Worm (Caenorhabditis elegans) whole organism, late embryonic: Measurements from ENCODE around the gene F46G10.4.

ENCODE experiments used
- C08G9.2 ChIP-seq: sonication (generic microtip); optimal IDR thresholded peaks from 2 replicates; lab custom pipeline; 2016; ENCODE audit warnings: mild to moderate bottlenecking, missing genetic modification characterization, moderate library complexity, missing compliant biosample characterization
- C38D4.7 ChIP-seq: fragments of 200-800 bp; sonication (Bioruptor generic); optimal IDR thresholded peaks from 2 replicates; lab custom pipeline; 2018; ENCODE audit warnings: mild to moderate bottlenecking, missing genetic modification characterization, moderate library complexity, missing compliant biosample characterization
- ama-1 ChIP-seq: fragments of 150-350 bp; optimal IDR thresholded peaks from 2 replicates; lab custom pipeline; 2014
- ceh-18 ChIP-seq: sonication (generic microtip); optimal IDR thresholded peaks from 2 replicates; lab custom pipeline; 2016; ENCODE audit warnings: missing genetic modification characterization, missing compliant biosample characterization
- ceh-22 ChIP-seq: sonication (generic microtip); optimal IDR thresholded peaks from 2 replicates; lab custom pipeline; 2017; ENCODE audit warnings: missing biosample characterization, missing genetic modification characterization
- ceh-24 ChIP-seq: sonication (generic microtip); optimal IDR thresholded peaks from 2 replicates; lab custom pipeline; 2016; ENCODE audit warnings: mild to moderate bottlenecking, missing genetic modification characterization, missing compliant biosample characterization
- ceh-34 ChIP-seq: sonication (generic microtip); optimal IDR thresholded peaks from 2 replicates; lab custom pipeline; 2016; ENCODE audit warnings: mild to moderate bottlenecking, missing genetic modification characterization, missing compliant biosample characterization
- ceh-48 ChIP-seq: sonication (generic microtip); optimal IDR thresholded peaks from 2 replicates; lab custom pipeline; 2016; ENCODE audit warnings: missing genetic modification characterization, inconsistent platforms, missing compliant biosample characterization
- che-1 ChIP-seq: sonication (generic microtip); optimal IDR thresholded peaks from 2 replicates; lab custom pipeline; 2016; ENCODE audit warnings: mild to moderate bottlenecking, missing genetic modification characterization, missing compliant biosample characterization
- elt-2 ChIP-seq: sonication (generic microtip); optimal IDR thresholded peaks from 2 replicates; lab custom pipeline; 2016; ENCODE audit warnings: missing genetic modification reagents, missing genetic modification characterization, missing compliant biosample characterization
- elt-4 ChIP-seq: sonication (generic microtip); optimal IDR thresholded peaks from 2 replicates; lab custom pipeline; 2016; ENCODE audit warnings: missing genetic modification characterization, missing compliant biosample characterization
- ets-4 ChIP-seq: sonication (generic microtip); optimal IDR thresholded peaks from 2 replicates; lab custom pipeline; 2016; ENCODE audit warnings: missing genetic modification characterization, missing compliant biosample characterization
- fkh-10 ChIP-seq: fragments of 150-350 bp; optimal IDR thresholded peaks from 2 replicates; lab custom pipeline; 2014; ENCODE audit warnings: missing biosample characterization, missing genetic modification reagents, missing genetic modification characterization
- hlh-15 ChIP-seq: sonication (generic microtip); optimal IDR thresholded peaks from 2 replicates; lab custom pipeline; 2016; ENCODE audit warnings: missing genetic modification characterization, missing compliant biosample characterization
- lim-6 ChIP-seq: sonication (generic microtip); optimal IDR thresholded peaks from 2 replicates; lab custom pipeline; 2016; ENCODE audit warnings: missing genetic modification characterization, missing compliant biosample characterization
- lin-11 ChIP-seq: fragments of 200-800 bp; sonication (Bioruptor generic); optimal IDR thresholded peaks from 2 replicates; lab custom pipeline; 2018; ENCODE audit warnings: mild to moderate bottlenecking, missing genetic modification characterization, missing compliant biosample characterization
- mec-3 ChIP-seq: sonication (generic microtip); optimal IDR thresholded peaks from 2 replicates; lab custom pipeline; 2016; ENCODE audit warnings: borderline replicate concordance, missing genetic modification characterization, missing compliant biosample characterization
- nhr-11 ChIP-seq: fragments of 150-350 bp; optimal IDR thresholded peaks from 2 replicates; lab custom pipeline; 2014; ENCODE audit warnings: missing biosample characterization, missing genetic modification characterization
- nhr-232 ChIP-seq: sonication (generic microtip); optimal IDR thresholded peaks from 2 replicates; lab custom pipeline; 2016; ENCODE audit warnings: missing genetic modification characterization, missing compliant biosample characterization
- pag-3 ChIP-seq: sonication (generic microtip); optimal IDR thresholded peaks from 2 replicates; lab custom pipeline; 2016; ENCODE audit warnings: missing compliant biosample characterization, missing genetic modification characterization, borderline replicate concordance
- pat-9 ChIP-seq: fragments of 200-800 bp; sonication (Bioruptor generic); optimal IDR thresholded peaks from 2 replicates; lab custom pipeline; 2018; ENCODE audit warnings: mild to moderate bottlenecking, missing genetic modification characterization, moderate library complexity, missing compliant biosample characterization
- pax-1 ChIP-seq: fragments of 150-350 bp; optimal IDR thresholded peaks from 2 replicates; lab custom pipeline; 2014; ENCODE audit warnings: missing biosample characterization, missing genetic modification characterization
- pha-4 ChIP-seq: fragments of 150-350 bp; optimal IDR thresholded peaks from 2 replicates; lab custom pipeline; 2018; ENCODE audit warnings: missing biosample characterization, missing genetic modification reagents, missing genetic modification characterization
- pqm-1 ChIP-seq: sonication (generic microtip); optimal IDR thresholded peaks from 2 replicates; lab custom pipeline; 2016; ENCODE audit warnings: missing genetic modification characterization, missing compliant biosample characterization
- sox-2 ChIP-seq: fragments of 200-800 bp; sonication (Bioruptor generic); IDR thresholded peaks from 2 replicates; pipeline ENCODE4 v1.3.6; 2022; ENCODE audit warnings: missing genetic modification reagents, missing genetic modification characterization, missing compliant biosample characterization
- syd-9 ChIP-seq: sonication (generic microtip); optimal IDR thresholded peaks from 2 replicates; lab custom pipeline; 2016; ENCODE audit warnings: mild to moderate bottlenecking, missing genetic modification characterization, moderate library complexity, missing compliant biosample characterization
- tbx-2 ChIP-seq: sonication (generic microtip); optimal IDR thresholded peaks from 2 replicates; lab custom pipeline; 2016; ENCODE audit warnings: missing genetic modification characterization, missing compliant biosample characterization
- tbx-7 ChIP-seq: sonication (generic microtip); optimal IDR thresholded peaks from 2 replicates; lab custom pipeline; 2016; ENCODE audit warnings: missing genotype, missing genetic modification characterization, missing compliant biosample characterization
- unc-3 ChIP-seq, 2 experiments: fragments of 200-800 bp in 1 of 2; sonication (Bioruptor generic) in 1 of 2; sonication (generic microtip) in 1 of 2; conservative IDR thresholded peaks in 1 of 2; optimal IDR thresholded peaks in 1 of 2; 2 replicates each; pipeline versions ENCODE4 v1.3.6 to Lab custom; 2016 to 2022; ENCODE audit warnings: missing compliant biosample characterization in 2 of 2, missing genetic modification characterization in 2 of 2, missing genetic modification reagents in 1 of 2
- unc-86 ChIP-seq: sonication (generic microtip); optimal IDR thresholded peaks from 2 replicates; lab custom pipeline; 2016; ENCODE audit warnings: missing genetic modification characterization, missing compliant biosample characterization
- ztf-16 ChIP-seq: sonication (generic microtip); optimal IDR thresholded peaks from 2 replicates; lab custom pipeline; 2017; ENCODE audit warnings: missing genetic modification characterization, missing compliant biosample characterization

Gene F46G10.4

DNA sequence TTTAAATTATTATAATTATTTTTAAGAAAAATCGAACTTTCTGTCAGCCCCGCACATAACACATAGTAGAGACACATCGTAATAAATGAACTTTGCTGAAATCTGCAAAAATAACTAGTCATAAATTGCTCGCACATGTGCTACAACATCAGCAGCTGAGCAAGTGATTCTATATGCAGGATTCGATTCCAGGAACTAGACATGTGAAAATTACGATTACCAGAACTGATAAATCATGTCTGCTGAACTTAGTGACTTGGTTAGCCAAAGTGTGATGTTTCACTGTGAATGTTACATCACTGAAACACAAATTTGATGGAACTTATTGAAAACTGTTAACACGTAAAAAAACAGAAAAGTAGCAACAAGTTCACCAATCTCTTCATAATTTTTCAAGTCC is 13.4 kb downstream of the F46G10.4 start:
- TF ChIP-seq lin-11 (tag; lab: Kevin White, UChicago) (no peak), pat-9 (tag; lab: Kevin White, UChicago) (no peak), ceh-22 (tag; lab: Kevin White, UChicago) (no peak), lim-6 (no peak), nhr-11 (tag; lab: Kevin White, UChicago) (no peak)
- TF ChIP-seq, all 69 proteins: peak for 0

DNA sequence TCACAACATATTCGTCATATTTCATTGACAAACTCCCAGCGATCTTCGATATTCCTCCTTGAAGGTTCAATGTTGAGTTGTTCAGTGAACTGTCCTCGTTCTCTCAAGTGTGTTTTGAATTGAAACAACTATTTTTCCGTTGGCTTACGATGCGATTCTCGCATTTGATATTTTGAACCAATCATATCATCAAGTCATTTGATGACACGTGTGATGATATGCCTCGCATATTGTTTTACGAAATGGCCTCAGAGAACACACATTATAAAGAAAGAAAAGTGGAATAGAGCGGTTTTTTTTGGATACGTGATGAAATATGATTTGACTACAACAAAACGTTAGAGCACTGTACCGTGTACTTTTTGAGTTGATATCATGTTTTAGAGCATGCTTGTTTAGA is 14.6 kb downstream of the F46G10.4 start:
- TF ChIP-seq syd-9 (tag; lab: Kevin White, UChicago) (no peak), ceh-48 (tag; lab: Kevin White, UChicago) (no peak), ceh-24 (no peak)

DNA sequence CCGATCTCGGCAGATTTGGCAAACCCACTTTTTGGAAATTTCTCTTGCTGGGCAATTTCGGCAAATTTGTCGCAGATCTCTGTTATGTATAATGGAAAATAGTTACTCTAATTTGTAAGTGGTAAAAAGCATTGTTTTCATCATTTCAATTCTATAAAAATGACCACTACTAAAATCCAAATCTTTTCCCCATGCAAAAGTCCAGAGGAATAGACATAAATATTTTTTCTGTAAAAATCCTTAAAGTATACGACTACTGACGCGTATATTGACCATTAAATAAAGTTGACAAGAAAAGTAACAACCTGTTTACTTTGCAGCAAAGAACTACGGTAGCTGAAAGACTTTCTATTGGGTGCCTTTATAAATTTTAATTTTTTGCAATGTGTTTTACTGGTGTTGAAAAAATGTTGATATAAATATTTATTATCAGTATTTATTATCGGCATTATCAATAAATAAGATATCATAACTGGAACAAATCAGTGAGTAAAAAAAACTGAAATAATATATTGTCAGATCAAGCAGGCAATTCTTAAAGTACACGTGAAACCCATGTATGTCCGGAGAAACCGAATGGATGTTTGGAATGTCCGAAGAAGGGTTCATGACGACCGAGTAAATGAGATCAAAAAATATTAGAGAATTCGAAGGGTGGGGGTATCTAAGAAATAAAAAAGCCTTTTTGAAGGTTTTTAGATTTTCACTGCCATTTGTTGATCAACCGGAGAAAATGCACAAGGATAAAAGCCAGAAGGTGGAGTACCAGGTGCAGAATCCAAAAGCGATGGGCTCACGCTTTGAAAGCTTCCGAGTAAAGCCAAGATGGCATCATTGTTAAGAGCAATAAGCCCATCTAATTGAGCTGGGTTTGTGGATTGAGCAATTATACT is 15.6 kb downstream of the F46G10.4 start:
- TF ChIP-seq elt-2 (tag; lab: Kevin White, UChicago) = peak; percentile 12
- no peak for TF ChIP-seq lim-6

DNA sequence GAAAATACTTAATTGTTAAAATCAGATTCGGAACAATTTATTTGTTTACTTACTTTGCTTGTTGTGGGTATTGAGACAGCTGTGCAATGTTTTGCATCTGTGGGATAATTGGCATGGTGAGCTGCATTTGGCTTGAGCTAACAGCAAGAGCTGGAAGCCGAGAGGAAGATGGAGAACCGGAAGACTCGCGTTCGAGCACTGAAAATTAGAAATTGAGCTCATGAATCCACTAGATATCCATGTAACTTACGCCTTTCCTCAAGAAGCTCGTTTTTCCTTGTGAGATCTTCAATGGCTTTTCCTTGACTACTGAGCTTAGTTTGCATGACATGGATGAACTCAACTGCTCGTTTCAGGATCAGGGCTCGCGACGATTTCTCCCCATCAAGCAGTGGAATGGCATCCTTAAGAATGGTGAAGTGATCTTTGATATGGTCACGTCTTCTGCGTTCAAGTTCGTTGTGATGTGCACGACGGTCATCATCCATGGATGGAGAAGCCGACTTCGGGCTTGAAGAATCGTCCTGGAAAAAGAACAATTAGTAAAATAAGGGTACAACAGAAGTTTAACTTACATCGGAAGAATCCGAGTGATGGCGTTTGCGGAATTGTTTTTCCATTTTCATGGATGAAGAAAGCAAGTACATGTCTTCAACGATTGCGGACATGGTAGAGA is 16.4 kb downstream of the F46G10.4 start:
- TF ChIP-seq C38D4.7 (GFP tag; lab: Kevin White, UChicago) (no peak), sox-2 (GFP tag; lab: Robert Waterston, UW) (no peak), ceh-34 (tag; lab: Kevin White, UChicago) (no peak), pha-4 (tag; lab: Kevin White, UChicago) (no peak), elt-4 (no peak), hlh-15 (no peak), ama-1 (no peak), ets-4 (tag; lab: Kevin White, UChicago) (no peak), unc-86 (tag; lab: Kevin White, UChicago) (no peak)

DNA sequence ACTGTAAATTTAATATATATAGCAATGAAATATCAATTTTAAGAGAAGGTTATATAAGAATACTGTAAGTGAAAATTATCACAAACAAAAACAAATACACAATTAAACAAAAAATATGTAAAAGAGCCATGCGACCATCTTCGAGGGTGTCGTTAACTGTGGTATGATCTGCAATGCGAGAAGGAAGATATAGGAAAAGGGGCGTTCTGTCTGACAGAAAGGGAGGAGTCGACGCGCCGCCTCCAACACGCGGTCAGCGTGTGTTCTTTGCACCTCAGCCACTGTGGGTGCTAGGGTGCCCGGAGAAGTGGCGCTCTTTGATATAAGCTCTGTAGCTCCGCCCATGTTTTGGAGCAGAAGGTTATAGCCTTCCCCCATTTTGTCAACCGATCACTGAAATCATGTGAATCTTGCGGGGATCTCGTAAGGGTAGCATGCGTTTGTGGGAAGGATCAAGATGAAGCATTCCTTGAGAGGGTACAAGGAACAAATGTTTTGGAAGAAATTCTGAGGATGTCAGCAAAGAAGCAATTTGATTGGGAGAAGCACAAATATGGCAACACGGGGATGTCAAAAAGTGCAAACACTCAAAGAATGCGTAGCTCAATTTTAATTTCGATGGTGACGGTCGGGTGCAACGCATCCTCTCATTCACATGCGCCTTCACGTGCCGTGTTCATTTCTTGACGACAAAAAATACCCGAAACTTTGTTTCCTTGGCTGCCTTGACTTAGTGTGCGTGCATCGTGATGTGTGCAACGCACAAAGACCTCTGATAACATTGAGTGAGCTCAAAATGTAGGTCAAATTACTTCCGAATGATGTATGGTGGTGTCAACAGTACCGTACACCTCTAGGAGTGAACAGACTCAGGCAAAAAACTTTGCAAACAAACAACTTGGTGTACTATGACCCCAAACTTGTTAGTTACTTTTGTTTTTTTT is 17.2 kb downstream of the F46G10.4 start, which contains the start of gene mxl-3:
Gene mxl-3 (minus strand): TSS at position 1 of the 944 bp plus-strand sequence.
- peak; percentile 2 for TF ChIP-seq C08G9.2 (tag; lab: Kevin White, UChicago)
- peak; percentile 11 for TF ChIP-seq ceh-18 (tag; lab: Kevin White, UChicago)
- no peak for TF ChIP-seq pax-1
- TF ChIP-seq nhr-232 (tag; lab: Kevin White, UChicago) = no peak

DNA sequence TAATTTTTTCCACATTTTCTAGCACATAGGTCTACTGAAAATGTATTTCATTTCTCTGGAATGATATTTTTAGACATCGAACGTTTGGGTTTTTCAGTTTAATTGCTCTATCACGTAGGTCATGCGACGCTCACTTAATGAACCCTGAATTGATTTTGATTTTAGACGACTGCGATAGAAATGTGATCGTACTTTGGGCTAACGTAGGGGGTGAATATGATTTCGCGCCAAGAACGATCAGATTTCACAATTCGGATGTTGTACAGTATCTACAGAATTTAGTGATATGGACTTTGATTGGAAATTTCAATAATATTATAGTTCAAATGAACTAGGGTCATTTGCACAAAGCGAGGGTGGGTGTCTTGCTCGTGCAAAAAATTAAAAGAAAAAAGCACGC is 18.3 kb downstream of the F46G10.4 start:
- no peak for TF ChIP-seq pqm-1 (tag; lab: Kevin White, UChicago)
- no peak for TF ChIP-seq pax-1
- no peak for TF ChIP-seq mec-3
- no peak for TF ChIP-seq syd-9 (tag; lab: Kevin White, UChicago)
- TF ChIP-seq C08G9.2 (tag; lab: Kevin White, UChicago) = no peak
- no peak for TF ChIP-seq hlh-15
- TF ChIP-seq unc-3 (GFP tag; conservative IDR thresholded peaks at IDR 0.05; lab: Robert Waterston, UW) = no peak
- no peak for TF ChIP-seq unc-3 (tag; optimal IDR thresholded peaks at IDR 0.05; lab: Kevin White, UChicago)
- TF ChIP-seq fkh-10 (GFP tag; lab: Kevin White, UChicago) = no peak
- no peak for TF ChIP-seq nhr-11 (tag; lab: Kevin White, UChicago)
- TF ChIP-seq ceh-18 (tag; lab: Kevin White, UChicago) = no peak
- TF ChIP-seq pag-3 (tag; lab: Kevin White, UChicago) = no peak
- TF ChIP-seq ceh-24 = no peak
- TF ChIP-seq tbx-7 = no peak
- TF ChIP-seq che-1 (tag; lab: Kevin White, UChicago) = no peak
- no peak for TF ChIP-seq ztf-16 (tag; lab: Kevin White, UChicago)
- no peak for TF ChIP-seq tbx-2 (tag; lab: Kevin White, UChicago)
